Fruit fly (Drosophila melanogaster) whole organism, wandering third instar larva: ENCODE results near the gene sbr.

Experiments
- Abd-B ChIP-seq: fragments of >200 bp; optimal IDR thresholded peaks from 2 replicates; lab custom pipeline; 2017; ENCODE audit warnings: missing biosample characterization, missing genetic modification characterization
- CG32264 ChIP-seq: fragments of 200-800 bp; sonication (Bioruptor generic); optimal IDR thresholded peaks from 2 replicates; lab custom pipeline; 2016; ENCODE audit warnings: missing biosample characterization, missing genetic modification characterization
- CG9705 ChIP-seq: fragments of 200-800 bp; sonication (Bioruptor generic); optimal IDR thresholded peaks from 2 replicates; lab custom pipeline; 2018; ENCODE audit warnings: missing biosample characterization, mild to moderate bottlenecking, missing genetic modification characterization
- CrebA ChIP-seq: fragments of 200-800 bp; sonication (Bioruptor generic); optimal IDR thresholded peaks from 2 replicates; lab custom pipeline; 2016; ENCODE audit warnings: missing biosample characterization, mild to moderate bottlenecking, missing genetic modification characterization, borderline replicate concordance
- Dfd ChIP-seq: fragments of >200 bp; optimal IDR thresholded peaks from 2 replicates; lab custom pipeline; 2017; ENCODE audit warnings: missing biosample characterization, missing genetic modification characterization
- Dif ChIP-seq: fragments of 200-275, 200-300 bp; sonication (Bioruptor generic); optimal IDR thresholded peaks from 2 replicates; lab custom pipeline; 2018; ENCODE audit warnings: missing biosample characterization, missing genetic modification characterization; ENCODE audit not compliant: partially characterized antibody
- GATAd ChIP-seq: sonication (Bioruptor generic); optimal IDR thresholded peaks from 2 replicates; lab custom pipeline; 2016; ENCODE audit warnings: missing biosample characterization, missing genetic modification characterization
- HLH106 ChIP-seq: fragments of 200-800 bp; optimal IDR thresholded peaks from 3 replicates; lab custom pipeline; 2019; ENCODE audit warnings: missing biosample characterization, mild to moderate bottlenecking, missing genetic modification characterization, moderate library complexity
- Hnf4 ChIP-seq: fragments of 200-800 bp; sonication (Bioruptor generic); optimal IDR thresholded peaks from 2 replicates; lab custom pipeline; 2016; ENCODE audit warnings: missing biosample characterization, mild to moderate bottlenecking, missing genetic modification characterization
- Hr78 ChIP-seq: fragments of >200 bp; optimal IDR thresholded peaks from 2 replicates; lab custom pipeline; 2017; ENCODE audit warnings: missing biosample characterization, missing genetic modification characterization
- Hr83 ChIP-seq: fragments of 200-300 bp; sonication (Bioruptor generic); optimal IDR thresholded peaks from 2 replicates; lab custom pipeline; 2016; ENCODE audit warnings: missing biosample characterization, mild to moderate bottlenecking, missing genetic modification characterization, moderate library complexity; ENCODE audit not compliant: poor library complexity, severe bottlenecking
- Jra ChIP-seq: sonication (Bioruptor generic); optimal IDR thresholded peaks from 2 replicates; lab custom pipeline; 2016; ENCODE audit warnings: missing biosample characterization, missing genetic modification characterization
- Mio ChIP-seq: sonication (Bioruptor generic); optimal IDR thresholded peaks from 2 replicates; lab custom pipeline; 2016; ENCODE audit warnings: missing biosample characterization, missing genetic modification characterization
- Myc ChIP-seq: fragments of >200 bp; optimal IDR thresholded peaks from 2 replicates; lab custom pipeline; 2017
- N ChIP-seq: fragments of >200 bp; optimal IDR thresholded peaks from 2 replicates; lab custom pipeline; 2018; ENCODE audit warnings: missing biosample characterization, missing external identifiers, missing genetic modification characterization
- OdsH ChIP-seq: fragments of 200-800 bp; sonication (Bioruptor generic); optimal IDR thresholded peaks from 2 replicates; lab custom pipeline; 2016; ENCODE audit warnings: missing biosample characterization, mild to moderate bottlenecking, missing genetic modification characterization
- Rel ChIP-seq, 2 experiments: fragments of 200-800 bp; sonication (Bioruptor generic) in 1 of 2; optimal IDR thresholded peaks; 2 replicates in 1 of 2; 3 replicates in 1 of 2; lab custom pipeline; 2016 to 2019; ENCODE audit warnings: mild to moderate bottlenecking in 2 of 2, missing biosample characterization in 2 of 2, missing genetic modification characterization in 2 of 2, moderate library complexity in 1 of 2
- Sp1 ChIP-seq: fragments of 200-800 bp; sonication (Bioruptor generic); optimal IDR thresholded peaks from 3 replicates; lab custom pipeline; 2019; ENCODE audit warnings: missing biosample characterization, mild to moderate bottlenecking, missing genetic modification characterization, moderate library complexity
- Vsx2 ChIP-seq: fragments of 200-300, 225-300 bp; sonication (Bioruptor generic); optimal IDR thresholded peaks from 2 replicates; lab custom pipeline; 2018; ENCODE audit warnings: missing biosample characterization, missing genetic modification characterization; ENCODE audit not compliant: partially characterized antibody
- br ChIP-seq: fragments of 200-800 bp; sonication (Bioruptor generic); optimal IDR thresholded peaks from 2 replicates; lab custom pipeline; 2016; ENCODE audit warnings: missing biosample characterization, missing genetic modification characterization
- brk ChIP-seq: fragments of 200-800 bp; sonication (Bioruptor generic); optimal IDR thresholded peaks from 2 replicates; lab custom pipeline; 2016; ENCODE audit warnings: missing biosample characterization, mild to moderate bottlenecking, missing genetic modification characterization
- dl ChIP-seq, 2 experiments: fragments of 175-275, 200-275 bp in 1 of 2; fragments of 200-275 bp in 1 of 2; sonication (Bioruptor generic); optimal IDR thresholded peaks; lab custom pipeline; 2018; ENCODE audit warnings: mild to moderate bottlenecking in 2 of 2, missing biosample characterization in 2 of 2, missing genetic modification characterization in 2 of 2, moderate library complexity in 2 of 2; ENCODE audit not compliant: partially characterized antibody in 2 of 2, insufficient read depth in 1 of 2
- dmrt93B ChIP-seq: fragments of 200-800 bp; sonication (Bioruptor generic); optimal IDR thresholded peaks from 2 replicates; lab custom pipeline; 2018; ENCODE audit warnings: missing biosample characterization, mild to moderate bottlenecking, missing genetic modification characterization
- dsf ChIP-seq: sonication (Bioruptor generic); optimal IDR thresholded peaks from 2 replicates; lab custom pipeline; 2016; ENCODE audit warnings: missing biosample characterization, missing genetic modification characterization, borderline replicate concordance
- ey ChIP-seq: fragments of 200-800 bp; sonication (Bioruptor generic); optimal IDR thresholded peaks from 2 replicates; lab custom pipeline; 2016; ENCODE audit warnings: missing biosample characterization, missing genetic modification characterization
- foxo ChIP-seq, 2 experiments: fragments of 200-800 bp; sonication (Bioruptor generic); optimal IDR thresholded peaks; 2 replicates in 1 of 2; 3 replicates in 1 of 2; lab custom pipeline; 2016 to 2017; ENCODE audit warnings: missing biosample characterization in 2 of 2, missing genetic modification characterization in 2 of 2
- fru ChIP-seq: fragments of 200-800 bp; sonication (Bioruptor generic); optimal IDR thresholded peaks from 3 replicates; lab custom pipeline; 2016; ENCODE audit warnings: missing biosample characterization, mild to moderate bottlenecking, missing genetic modification characterization
- h ChIP-seq: fragments of 200-800 bp; sonication (Bioruptor generic); optimal IDR thresholded peaks from 3 replicates; lab custom pipeline; 2016; ENCODE audit warnings: missing biosample characterization, mild to moderate bottlenecking, missing genetic modification characterization
- jim ChIP-seq: fragments of 175-275, 200-325 bp; sonication (Bioruptor generic); optimal IDR thresholded peaks from 2 replicates; lab custom pipeline; 2016; ENCODE audit warnings: missing biosample characterization, mild to moderate bottlenecking, missing genetic modification characterization
- lola ChIP-seq: fragments of >200 bp; optimal IDR thresholded peaks from 2 replicates; lab custom pipeline; 2017; ENCODE audit warnings: missing biosample characterization, missing genetic modification characterization
- pan ChIP-seq: fragments of >200 bp; optimal IDR thresholded peaks from 2 replicates; lab custom pipeline; 2017
- psq ChIP-seq: fragments of 200-800 bp; sonication (Bioruptor generic); optimal IDR thresholded peaks from 3 replicates; lab custom pipeline; 2017; ENCODE audit warnings: missing biosample characterization, mild to moderate bottlenecking, missing genetic modification characterization, moderate library complexity
- rgr ChIP-seq: fragments of 200-800 bp; sonication (Bioruptor generic); optimal IDR thresholded peaks from 3 replicates; lab custom pipeline; 2016; ENCODE audit warnings: missing biosample characterization, mild to moderate bottlenecking, missing genetic modification characterization
- sage ChIP-seq: fragments of 200-800 bp; sonication (Bioruptor generic); optimal IDR thresholded peaks from 2 replicates; lab custom pipeline; 2016; ENCODE audit warnings: missing biosample characterization, mild to moderate bottlenecking, missing genetic modification characterization
- sv ChIP-seq: fragments of 200-800 bp; sonication (Bioruptor generic); optimal IDR thresholded peaks from 3 replicates; lab custom pipeline; 2016; ENCODE audit warnings: missing biosample characterization, missing genetic modification characterization
- tai ChIP-seq: sonication (Bioruptor generic); optimal IDR thresholded peaks from 2 replicates; lab custom pipeline; 2016; ENCODE audit warnings: missing biosample characterization, missing genetic modification characterization
- usp ChIP-seq: fragments of >200 bp; optimal IDR thresholded peaks from 2 replicates; lab custom pipeline; 2017; ENCODE audit warnings: missing biosample characterization, missing genetic modification characterization
- woc ChIP-seq: sonication (Bioruptor generic); optimal IDR thresholded peaks from 2 replicates; lab custom pipeline; 2016; ENCODE audit warnings: missing biosample characterization, mild to moderate bottlenecking, missing genetic modification characterization

Gene sbr

DNA sequence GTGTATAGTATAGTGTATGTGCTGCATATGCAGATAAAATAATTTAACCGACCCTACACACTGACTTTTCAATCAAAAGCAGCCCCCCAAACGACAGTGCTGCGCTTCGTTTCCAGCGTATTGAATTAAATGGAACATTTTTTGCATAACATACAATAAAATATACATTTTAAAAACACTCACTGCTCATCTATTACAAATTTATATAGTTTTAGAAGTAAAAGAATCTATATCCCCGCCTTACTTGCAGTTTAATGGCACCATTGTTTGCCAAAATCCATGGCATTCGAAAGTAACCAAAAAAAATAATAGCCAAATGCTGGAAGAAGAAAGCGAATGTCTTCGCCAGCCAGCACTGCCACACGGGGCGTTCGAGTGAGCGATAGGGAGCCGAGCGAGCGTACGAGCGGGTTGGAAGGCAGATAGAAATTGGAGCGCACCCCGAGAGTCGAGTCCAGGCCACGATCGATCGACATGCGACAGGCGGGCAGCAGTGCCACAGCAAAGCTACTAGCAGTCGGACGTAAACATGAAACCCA is 5.1 kb downstream of the sbr start, which contains the start of gene CG15209:
Gene CG15209 (plus strand): TSS at position 489 of the 539 bp plus-strand sequence.
- TF ChIP-seq GATAd (GFP tag; lab: Kevin White, UChicago) (no peak), sv (GFP tag; lab: Kevin White, UChicago) (no peak), foxo (GFP tag; optimal IDR thresholded peaks at IDR 0.05; lab: Kevin White, UChicago) (peak in 1 of 2 experiments; percentile 34), N (GFP tag; lab: Kevin White, UChicago) (no peak), Dif (no peak), dmrt93B (GFP tag; lab: Kevin White, UChicago) (no peak), Abd-B (no peak), CG9705 (GFP tag; lab: Kevin White, UChicago) (no peak), jim (GFP tag; lab: Kevin White, UChicago) (no peak), OdsH (GFP tag; lab: Kevin White, UChicago) (no peak), pan (lab: Kevin White, UChicago) (no peak), tai (no peak), HLH106 (tag; lab: Kevin White, UChicago) (peak; percentile 40), Rel (GFP tag; optimal IDR thresholded peaks at IDR 0.05; lab: Kevin White, UChicago) (no peak), Rel (tag; optimal IDR thresholded peaks at IDR 0.05; lab: Kevin White, UChicago) (no peak), br (GFP tag; lab: Kevin White, UChicago) (peak; percentile 2), Myc (lab: Kevin White, UChicago) (peak; percentile 59), lola (GFP tag; lab: Kevin White, UChicago) (no peak), CG32264 (no peak), dl (GFP tag; optimal IDR thresholded peaks at IDR 0.05; lab: Kevin White, UChicago; ENCODE audit: insufficient read depth in 1 of 2, partially characterized antibody in 2 of 2) (no peak), CrebA (GFP tag; lab: Kevin White, UChicago) (no peak), brk (GFP tag; lab: Kevin White, UChicago) (no peak), dsf (GFP tag; lab: Kevin White, UChicago) (no peak), Vsx2 (GFP tag; lab: Kevin White, UChicago) (no peak), Hr78 (GFP tag; lab: Kevin White, UChicago) (no peak), woc (GFP tag; lab: Kevin White, UChicago) (peak; percentile 2), ey (peak; percentile 23), Dfd (GFP tag; lab: Kevin White, UChicago) (no peak), Hr83 (no peak), fru (GFP tag; lab: Kevin White, UChicago) (no peak), Jra (GFP tag; lab: Kevin White, UChicago) (no peak), rgr (GFP tag; lab: Kevin White, UChicago) (no peak), Sp1 (GFP tag; lab: Kevin White, UChicago) (peak; percentile 34), usp (no peak), Hnf4 (GFP tag; lab: Kevin White, UChicago) (no peak), psq (no peak), sage (GFP tag; lab: Kevin White, UChicago) (no peak), Mio (GFP tag; lab: Kevin White, UChicago) (no peak), h (peak; percentile 2)

DNA sequence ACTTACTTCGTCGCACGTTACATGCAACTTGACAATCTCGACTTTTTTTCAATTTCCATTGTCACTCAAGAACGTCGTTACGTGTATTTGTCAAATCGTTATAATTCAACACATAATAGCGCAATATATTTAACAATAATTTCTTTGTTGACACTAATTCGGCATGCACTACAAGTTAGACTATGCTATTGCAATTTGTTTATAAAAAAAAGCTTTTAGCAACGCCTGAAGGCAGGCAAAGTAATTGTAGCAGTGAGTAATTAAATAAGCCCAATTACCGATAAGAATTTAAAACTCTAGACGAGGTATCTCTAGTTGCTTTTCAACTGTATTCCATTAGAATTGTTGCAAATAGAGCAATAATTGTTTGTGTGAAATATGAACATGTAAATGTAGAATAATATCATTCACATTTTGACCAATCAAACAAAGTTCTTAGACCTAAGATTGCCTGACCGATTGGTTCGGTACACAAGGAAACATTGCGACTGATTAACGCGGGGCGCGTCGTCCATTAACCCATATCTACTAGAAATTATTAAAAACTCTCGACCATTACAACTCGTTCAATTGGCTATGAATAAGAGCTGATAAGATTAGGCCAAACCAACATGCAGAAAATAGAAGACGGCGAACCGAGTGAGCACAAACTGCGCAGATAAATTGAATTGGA is 5.9 kb downstream of the sbr start:
- TF ChIP-seq Myc (lab: Kevin White, UChicago) (peak; percentile 16), sv (GFP tag; lab: Kevin White, UChicago) (no peak), jim (GFP tag; lab: Kevin White, UChicago) (no peak), Jra (GFP tag; lab: Kevin White, UChicago) (peak; percentile 14), br (GFP tag; lab: Kevin White, UChicago) (peak; percentile 3), OdsH (GFP tag; lab: Kevin White, UChicago) (no peak), N (GFP tag; lab: Kevin White, UChicago) (peak; percentile 16)
